Worm (Caenorhabditis elegans) whole organism, late embryonic: ENCODE measurements around the gene puf-7.
A peak's percentile ranks its signal among the peaks of the same experiment; 100 is the strongest.

Experiments
- ama-1 ChIP-seq: fragments of 150-350 bp; optimal IDR thresholded peaks from 2 replicates; lab custom pipeline; 2014
- ceh-6 ChIP-seq: fragments of 200-800 bp; sonication (Bioruptor generic); optimal IDR thresholded peaks from 2 replicates; lab custom pipeline; 2018; ENCODE audit warnings: mild to moderate bottlenecking, missing genetic modification characterization, missing compliant biosample characterization
- elt-4 ChIP-seq: sonication (generic microtip); optimal IDR thresholded peaks from 2 replicates; lab custom pipeline; 2016; ENCODE audit warnings: missing genetic modification characterization, missing compliant biosample characterization
- hlh-13 ChIP-seq: fragments of 200-800 bp; sonication (Bioruptor generic); optimal IDR thresholded peaks from 2 replicates; lab custom pipeline; 2018; ENCODE audit warnings: mild to moderate bottlenecking, missing genetic modification characterization, missing compliant biosample characterization
- lim-6 ChIP-seq: sonication (generic microtip); optimal IDR thresholded peaks from 2 replicates; lab custom pipeline; 2016; ENCODE audit warnings: missing genetic modification characterization, missing compliant biosample characterization
- mec-3 ChIP-seq: sonication (generic microtip); optimal IDR thresholded peaks from 2 replicates; lab custom pipeline; 2016; ENCODE audit warnings: borderline replicate concordance, missing genetic modification characterization, missing compliant biosample characterization
- nhr-11 ChIP-seq: fragments of 150-350 bp; optimal IDR thresholded peaks from 2 replicates; lab custom pipeline; 2014; ENCODE audit warnings: missing biosample characterization, missing genetic modification characterization
- npax-4 ChIP-seq: sonication (generic microtip); optimal IDR thresholded peaks from 2 replicates; lab custom pipeline; 2016; ENCODE audit warnings: missing genetic modification characterization, missing compliant biosample characterization
- pag-3 ChIP-seq: sonication (generic microtip); optimal IDR thresholded peaks from 2 replicates; lab custom pipeline; 2016; ENCODE audit warnings: missing compliant biosample characterization, missing genetic modification characterization, borderline replicate concordance
- pha-4 ChIP-seq: fragments of 150-350 bp; optimal IDR thresholded peaks from 2 replicates; lab custom pipeline; 2018; ENCODE audit warnings: missing biosample characterization, missing genetic modification reagents, missing genetic modification characterization
- ref-2 ChIP-seq: sonication (generic microtip); optimal IDR thresholded peaks from 2 replicates; lab custom pipeline; 2016; ENCODE audit warnings: missing genetic modification characterization, missing compliant biosample characterization
- unc-55 ChIP-seq: sonication (generic microtip); optimal IDR thresholded peaks from 2 replicates; lab custom pipeline; 2017; ENCODE audit warnings: missing biosample characterization, missing genetic modification reagents, missing genetic modification characterization
- zip-5 ChIP-seq: sonication (generic microtip); optimal IDR thresholded peaks from 2 replicates; lab custom pipeline; 2016; ENCODE audit warnings: missing genetic modification characterization, missing compliant biosample characterization

ce11 chrIV:5492196-5492595 is 5.7 kb downstream of the puf-7 start:
- TF ChIP-seq zip-5 (tag; lab: Kevin White, UChicago), result no peak
- TF ChIP-seq hlh-13 (GFP tag; lab: Kevin White, UChicago), result no peak
- TF ChIP-seq ama-1 (lab: Kevin White, UChicago), result no peak
- no peak for TF ChIP-seq mec-3
- no peak for TF ChIP-seq npax-4
- peak; percentile 50 for TF ChIP-seq unc-55 (GFP tag; lab: Kevin White, UChicago)
- no peak for TF ChIP-seq elt-4 (tag; lab: Kevin White, UChicago)
- TF ChIP-seq ceh-6 (GFP tag; lab: Kevin White, UChicago), result no peak
- no peak for TF ChIP-seq lim-6 (tag; lab: Kevin White, UChicago)
- TF ChIP-seq nhr-11, result no peak
- no peak for TF ChIP-seq pha-4
- no peak for TF ChIP-seq ref-2
- TF ChIP-seq pag-3 (tag; lab: Kevin White, UChicago), result no peak
